Worm (Caenorhabditis elegans): ENCODE measurements around the gene T28C6.11.
A peak's percentile ranks its signal among the peaks of the same experiment; 100 is the strongest.

T28C6.11 gene

DNA sequence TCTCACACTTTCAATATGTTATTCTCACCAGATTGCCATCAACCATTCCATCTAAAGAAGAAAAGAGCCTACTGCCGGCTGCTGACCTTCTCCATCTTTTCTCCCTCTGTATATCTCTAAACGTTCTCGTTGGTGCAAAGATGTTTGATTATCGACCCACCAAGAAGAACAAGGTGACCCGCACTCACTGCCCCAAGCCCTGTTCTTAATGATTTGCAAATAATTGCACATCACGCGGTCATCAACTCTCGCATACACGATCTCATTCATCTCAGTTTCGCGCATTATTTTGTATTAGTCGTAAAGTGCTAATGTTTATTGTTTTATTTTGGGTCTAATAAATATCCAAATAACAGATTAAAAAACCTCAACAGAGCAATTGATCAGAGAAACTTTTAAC lies 20.6 kb downstream of the T28C6.11 start:
- TF ChIP-seq elt-2 (tag; optimal IDR thresholded peaks at IDR 0.05): peak; percentile 24
- no peak for TF ChIP-seq Y22D7AL.16 (tag; optimal IDR thresholded peaks at IDR 0.05)
- no peak for TF ChIP-seq ceh-22 (tag; optimal IDR thresholded peaks at IDR 0.05)

DNA sequence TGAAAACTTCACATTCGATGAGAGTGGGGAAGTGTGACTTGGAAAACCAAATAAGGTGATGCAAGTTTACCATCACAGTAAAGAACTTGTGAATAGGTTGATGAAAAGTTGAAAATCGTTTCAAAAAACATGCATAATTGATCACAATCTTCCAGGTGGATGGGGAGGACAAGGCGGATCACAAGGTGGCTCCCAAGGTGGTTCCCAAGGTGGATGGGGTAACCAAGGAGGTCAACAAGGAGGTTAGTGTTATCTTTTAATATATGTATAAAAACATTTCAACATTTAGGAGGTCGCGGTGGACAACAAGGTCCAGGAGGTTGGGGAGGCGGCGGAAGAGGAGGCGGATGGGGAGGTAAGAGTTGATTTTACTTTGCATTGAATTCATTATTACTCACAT lies 22.4 kb downstream of the T28C6.11 start, which contains the start of gene T28C6.10:
TSS of gene T28C6.10 (plus strand) at position 301 of the 400 bp plus-strand sequence.
- no peak for TF ChIP-seq ceh-9 (tag; optimal IDR thresholded peaks at IDR 0.05)
- TF ChIP-seq hlh-30 (tag; optimal IDR thresholded peaks at IDR 0.05; ENCODE audit: insufficient read depth): no peak
- TF ChIP-seq pqm-1 (tag; optimal IDR thresholded peaks at IDR 0.05): no peak
- no peak for TF ChIP-seq fkh-6 (tag; optimal IDR thresholded peaks at IDR 0.05)
- no peak for TF ChIP-seq ttx-3 (tag; optimal IDR thresholded peaks at IDR 0.05)
- TF ChIP-seq T23F11.4 (GFP tag; optimal IDR thresholded peaks at IDR 0.05): no peak
- TF ChIP-seq ceh-45 (GFP tag; IDR thresholded peaks at IDR 0.05): no peak
- TF ChIP-seq ceh-18 (tag; optimal IDR thresholded peaks at IDR 0.05): no peak
- TF ChIP-seq hlh-15 (tag; optimal IDR thresholded peaks at IDR 0.05): no peak
- no peak for TF ChIP-seq lin-11 (tag; optimal IDR thresholded peaks at IDR 0.05)
- TF ChIP-seq dve-1 (tag; optimal IDR thresholded peaks at IDR 0.05): no peak
- no peak for TF ChIP-seq hlh-13 (GFP tag; optimal IDR thresholded peaks at IDR 0.05)
- TF ChIP-seq pros-1 (tag; optimal IDR thresholded peaks at IDR 0.05): no peak
- TF ChIP-seq che-1 (tag; optimal IDR thresholded peaks at IDR 0.05): no peak
- TF ChIP-seq K09A11.1 (tag; optimal IDR thresholded peaks at IDR 0.05; ENCODE audit: insufficient read depth): no peak
- no peak for TF ChIP-seq mec-3 (tag; optimal IDR thresholded peaks at IDR 0.05; ENCODE audit: borderline replicate concordance)
- TF ChIP-seq unc-55 (GFP tag; optimal IDR thresholded peaks at IDR 0.05): no peak
- no peak for TF ChIP-seq madf-2 (tag; optimal IDR thresholded peaks at IDR 0.05)
- TF ChIP-seq pax-1 (tag; optimal IDR thresholded peaks at IDR 0.05): no peak

DNA sequence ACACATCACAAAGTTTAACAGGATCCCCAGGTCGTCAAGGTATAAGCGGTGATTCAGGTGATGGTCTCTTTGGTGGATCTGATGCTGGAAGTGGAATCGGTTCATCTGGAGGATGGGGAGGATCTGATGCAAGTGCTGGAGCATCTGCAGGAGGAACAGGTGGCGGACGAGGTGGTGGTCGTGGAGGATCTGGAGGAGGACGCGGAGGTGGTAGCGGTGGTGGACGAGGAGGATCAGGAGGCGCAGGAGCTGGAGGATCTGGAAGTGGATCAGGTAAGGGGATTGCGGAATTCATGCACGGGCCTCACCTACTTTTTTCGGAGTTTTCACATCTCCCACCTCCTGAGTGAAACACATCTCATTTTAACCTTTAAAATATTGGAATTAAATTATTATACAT lies 23.4 kb downstream of the T28C6.11 start:
- no peak for TF ChIP-seq eyg-1 (tag; optimal IDR thresholded peaks at IDR 0.05)
- no peak for TF ChIP-seq F13H6.1 (tag; optimal IDR thresholded peaks at IDR 0.05)
- no peak for TF ChIP-seq pha-2 (tag; optimal IDR thresholded peaks at IDR 0.05)
- no peak for TF ChIP-seq ceh-14 (tag; optimal IDR thresholded peaks at IDR 0.05)
- TF ChIP-seq ceh-22 (tag; optimal IDR thresholded peaks at IDR 0.05): no peak
- TF ChIP-seq pros-1 (tag; optimal IDR thresholded peaks at IDR 0.05): no peak
- TF ChIP-seq pag-3 (tag; optimal IDR thresholded peaks at IDR 0.05; ENCODE audit: borderline replicate concordance): no peak
- TF ChIP-seq unc-55 (GFP tag; optimal IDR thresholded peaks at IDR 0.05): no peak
- no peak for TF ChIP-seq nfya-1 (tag; optimal IDR thresholded peaks at IDR 0.05)
- no peak for TF ChIP-seq ceh-34 (tag; optimal IDR thresholded peaks at IDR 0.05)
- no peak for TF ChIP-seq mec-3 (tag; optimal IDR thresholded peaks at IDR 0.05; ENCODE audit: borderline replicate concordance)
- no peak for TF ChIP-seq hlh-6 (tag; optimal IDR thresholded peaks at IDR 0.05)
- no peak for TF ChIP-seq ceh-24 (tag; optimal IDR thresholded peaks at IDR 0.05)
- no peak for TF ChIP-seq T23F11.4 (GFP tag; optimal IDR thresholded peaks at IDR 0.05)
- TF ChIP-seq lim-6 (tag; optimal IDR thresholded peaks at IDR 0.05): no peak

DNA sequence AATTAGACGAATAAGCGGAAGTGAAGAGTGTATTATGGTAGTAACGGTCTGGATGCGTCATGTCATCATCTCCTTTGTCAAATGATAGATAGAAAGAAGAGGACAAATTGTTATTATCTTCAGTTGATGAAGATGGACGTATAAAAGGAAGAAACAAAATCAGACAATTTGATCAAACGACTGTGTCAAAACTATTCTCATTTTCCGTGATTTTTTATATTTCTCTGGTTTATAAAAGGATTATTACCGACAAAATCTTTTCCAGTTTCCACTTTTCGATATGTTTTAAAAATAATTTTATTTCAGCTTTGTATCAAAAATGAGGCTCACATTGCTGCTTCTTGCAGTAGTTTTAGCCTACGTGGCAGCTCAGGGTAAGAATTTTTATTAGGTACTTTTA lies 24.0 kb downstream of the T28C6.11 start, which contains the start of gene grsp-2:
TSS of gene grsp-2 (plus strand) at position 301 of the 400 bp plus-strand sequence.
- TF ChIP-seq npax-4 (tag; optimal IDR thresholded peaks at IDR 0.05): no peak
- no peak for TF ChIP-seq unc-3 (GFP tag; conservative IDR thresholded peaks at IDR 0.05)
- no peak for TF ChIP-seq unc-3 (tag; optimal IDR thresholded peaks at IDR 0.05)
- TF ChIP-seq lim-6 (tag; optimal IDR thresholded peaks at IDR 0.05): no peak
- no peak for TF ChIP-seq pha-4 (tag; optimal IDR thresholded peaks at IDR 0.05)
- no peak for TF ChIP-seq T23F11.4 (GFP tag; optimal IDR thresholded peaks at IDR 0.05)
- TF ChIP-seq zip-5 (tag; optimal IDR thresholded peaks at IDR 0.05): no peak
- no peak for TF ChIP-seq dve-1 (tag; optimal IDR thresholded peaks at IDR 0.05)
- TF ChIP-seq sox-4 (tag; optimal IDR thresholded peaks at IDR 0.05): no peak
- no peak for TF ChIP-seq ama-1 (optimal IDR thresholded peaks at IDR 0.05)
- no peak for TF ChIP-seq fkh-10 (GFP tag; optimal IDR thresholded peaks at IDR 0.05)
- no peak for TF ChIP-seq nfya-1 (tag; optimal IDR thresholded peaks at IDR 0.05)
- no peak for TF ChIP-seq nhr-11 (tag; optimal IDR thresholded peaks at IDR 0.05)
- TF ChIP-seq hlh-15 (tag; optimal IDR thresholded peaks at IDR 0.05): no peak
- TF ChIP-seq sdc-2 (tag; optimal IDR thresholded peaks at IDR 0.05): no peak
- TF ChIP-seq ceh-19 (GFP tag; optimal IDR thresholded peaks at IDR 0.05): no peak
- no peak for TF ChIP-seq rnt-1 (tag; optimal IDR thresholded peaks at IDR 0.05)
- no peak for TF ChIP-seq ceh-9 (tag; optimal IDR thresholded peaks at IDR 0.05)
- TF ChIP-seq pros-1 (tag; optimal IDR thresholded peaks at IDR 0.05): no peak
- TF ChIP-seq ceh-18 (tag; optimal IDR thresholded peaks at IDR 0.05): no peak
- TF ChIP-seq che-1 (tag; optimal IDR thresholded peaks at IDR 0.05): no peak

Data from whole organism, late embryonic.